Worm (Caenorhabditis elegans) whole organism, mixed stage, embryonic: ENCODE results near the gene fbxc-26.

Source experiments
- elt-3 ChIP-seq: fragments of 150-350 bp; optimal IDR thresholded peaks from 2 replicates; lab custom pipeline; 2014; ENCODE audit warnings: missing biosample characterization, missing genetic modification characterization
- lin-13 ChIP-seq: fragments of 150-350 bp; optimal IDR thresholded peaks from 2 replicates; lab custom pipeline; 2014; ENCODE audit warnings: missing biosample characterization, missing genetic modification characterization

- TF ChIP-seq lin-13 (tag; lab: Kevin White, UChicago) (no peak), elt-3 (tag; lab: Kevin White, UChicago) (no peak)
Measured at ce11 chrII:1654917-1655316, 39.5 kb downstream of the fbxc-26 start, which contains the start of gene btb-12.
